Worm (Caenorhabditis elegans) whole organism, L1 larva: ENCODE data around the gene Y70C5A.4.

ENCODE experiments used
- C04F5.9 ChIP-seq: sonication (generic microtip); optimal IDR thresholded peaks from 2 replicates; lab custom pipeline; 2016; ENCODE audit warnings: missing genetic modification characterization, missing compliant biosample characterization
- C16A3.4 ChIP-seq: fragments of 150-350 bp; optimal IDR thresholded peaks from 2 replicates; lab custom pipeline; 2014; ENCODE audit warnings: missing biosample characterization, missing genetic modification characterization
- Y116A8C.19 ChIP-seq: sonication (generic microtip); optimal IDR thresholded peaks from 2 replicates; lab custom pipeline; 2016; ENCODE audit warnings: missing compliant biosample characterization, missing genetic modification characterization, borderline replicate concordance
- aha-1 ChIP-seq: fragments of 150-350 bp; optimal IDR thresholded peaks from 2 replicates; lab custom pipeline; 2014; ENCODE audit warnings: missing biosample characterization, missing genetic modification characterization
- alr-1 ChIP-seq: fragments of 200-800 bp; sonication (Bioruptor generic); optimal IDR thresholded peaks from 2 replicates; lab custom pipeline; 2018; ENCODE audit warnings: borderline replicate concordance, mild to moderate bottlenecking, missing genetic modification characterization, missing compliant biosample characterization
- aly-2 ChIP-seq: fragments of 150-350 bp; optimal IDR thresholded peaks from 2 replicates; lab custom pipeline; 2014; ENCODE audit warnings: missing biosample characterization, missing genetic modification characterization
- ama-1 ChIP-seq: fragments of 150-350 bp; optimal IDR thresholded peaks from 2 replicates; lab custom pipeline; 2014
- blmp-1 ChIP-seq: fragments of 150-350 bp; optimal IDR thresholded peaks from 2 replicates; lab custom pipeline; 2014; ENCODE audit warnings: missing biosample characterization, missing genetic modification characterization
- ceh-82 ChIP-seq, 3 experiments: fragments of 150-350 bp in 1 of 3; sonication (generic microtip) in 2 of 3; optimal IDR thresholded peaks; 2 replicates each; lab custom pipeline; 2014 to 2017; ENCODE audit warnings: missing biosample characterization in 3 of 3, missing genetic modification characterization in 3 of 3
- ceh-90 ChIP-seq: sonication (generic microtip); optimal IDR thresholded peaks from 2 replicates; lab custom pipeline; 2016; ENCODE audit warnings: missing genetic modification characterization, missing compliant biosample characterization
- ces-1 ChIP-seq: fragments of 150-350 bp; optimal IDR thresholded peaks from 2 replicates; lab custom pipeline; 2014; ENCODE audit warnings: missing biosample characterization, missing genetic modification reagents, missing genetic modification characterization
- dsc-1 ChIP-seq: sonication (generic microtip); optimal IDR thresholded peaks from 2 replicates; lab custom pipeline; 2016; ENCODE audit warnings: mild to moderate bottlenecking, missing genetic modification characterization, missing compliant biosample characterization
- efl-3 ChIP-seq: fragments of 200-800 bp; sonication (Bioruptor generic); optimal IDR thresholded peaks from 2 replicates; lab custom pipeline; 2018; ENCODE audit warnings: mild to moderate bottlenecking, missing genetic modification characterization, missing compliant biosample characterization
- egl-27 ChIP-seq, 2 experiments: fragments of 150-350 bp in 1 of 2; sonication (generic microtip); optimal IDR thresholded peaks; 3 replicates each; lab custom pipeline; 2017 to 2018; ENCODE audit warnings: missing biosample characterization in 2 of 2, missing genetic modification characterization in 2 of 2, missing genetic modification reagents in 2 of 2
- elt-3 ChIP-seq, 6 experiments: fragments of 150-350 bp in 1 of 6; sonication (generic microtip); optimal IDR thresholded peaks; 2 replicates each; lab custom pipeline; 2017 to 2018; ENCODE audit warnings: missing biosample characterization in 6 of 6, missing genetic modification characterization in 6 of 6, inconsistent platforms in 1 of 6
- ets-5 ChIP-seq: fragments of 200-800 bp; sonication (Bioruptor generic); IDR thresholded peaks from 2 replicates; pipeline ENCODE4 v1.3.6; 2022; ENCODE audit warnings: missing genetic modification characterization, missing compliant biosample characterization
- fkh-4 ChIP-seq: sonication (generic microtip); optimal IDR thresholded peaks from 2 replicates; lab custom pipeline; 2016; ENCODE audit warnings: missing compliant biosample characterization, missing genetic modification characterization, borderline replicate concordance
- fos-1 ChIP-seq: fragments of 150-350 bp; optimal IDR thresholded peaks from 2 replicates; lab custom pipeline; 2014; ENCODE audit warnings: missing biosample characterization, missing genetic modification characterization
- hlh-17 ChIP-seq: fragments of 200-800 bp; sonication (Bioruptor generic); optimal IDR thresholded peaks from 2 replicates; lab custom pipeline; 2018; ENCODE audit warnings: missing genetic modification characterization, mild to moderate bottlenecking, missing compliant biosample characterization, moderate library complexity, borderline replicate concordance
- hpl-2 ChIP-seq: fragments of 150-350 bp; optimal IDR thresholded peaks from 2 replicates; lab custom pipeline; 2014; ENCODE audit warnings: missing biosample characterization, missing genetic modification reagents, missing genetic modification characterization
- irx-1 ChIP-seq: sonication (generic microtip); optimal IDR thresholded peaks from 2 replicates; lab custom pipeline; 2016; ENCODE audit warnings: missing genetic modification characterization, missing compliant biosample characterization
- isw-1 ChIP-seq: fragments of 200-800 bp; sonication (Bioruptor generic); IDR thresholded peaks from 2 replicates; pipeline ENCODE4 v1.3.6; 2022; ENCODE audit warnings: missing genetic modification characterization, missing compliant biosample characterization
- jun-1 ChIP-seq: fragments of 150-350 bp; optimal IDR thresholded peaks from 2 replicates; lab custom pipeline; 2014; ENCODE audit warnings: missing biosample characterization, missing genetic modification reagents, missing genetic modification characterization
- lin-13 ChIP-seq: fragments of 150-350 bp; optimal IDR thresholded peaks from 2 replicates; lab custom pipeline; 2014; ENCODE audit warnings: missing biosample characterization, missing genetic modification reagents, missing genetic modification characterization
- lin-14 ChIP-seq: fragments of 200-800 bp; sonication (Bioruptor generic); optimal IDR thresholded peaks from 2 replicates; lab custom pipeline; 2018; ENCODE audit warnings: mild to moderate bottlenecking, missing genetic modification characterization, moderate library complexity, missing compliant biosample characterization
- lin-15B ChIP-seq: fragments of 150-350 bp; sonication (generic microtip); optimal IDR thresholded peaks from 3 replicates; lab custom pipeline; 2014; ENCODE audit warnings: missing biosample characterization, missing genetic modification characterization
- lir-3 ChIP-seq: sonication (generic microtip); optimal IDR thresholded peaks from 2 replicates; lab custom pipeline; 2016; ENCODE audit warnings: mild to moderate bottlenecking, missing genetic modification characterization, moderate library complexity, missing compliant biosample characterization; ENCODE audit not compliant: poor library complexity
- lsy-2 ChIP-seq, 2 experiments: fragments of 150-350 bp; optimal IDR thresholded peaks; 2 replicates each; lab custom pipeline; 2014; ENCODE audit warnings: missing biosample characterization in 2 of 2, missing genetic modification characterization in 2 of 2
- mab-9 ChIP-seq: fragments of 200-800 bp; sonication (Bioruptor generic); IDR thresholded peaks from 2 replicates; pipeline ENCODE4 v1.3.6; 2022; ENCODE audit warnings: missing genetic modification reagents, missing genetic modification characterization, missing compliant biosample characterization
- mep-1 ChIP-seq: fragments of 150-350 bp; optimal IDR thresholded peaks from 2 replicates; lab custom pipeline; 2014; ENCODE audit warnings: missing biosample characterization, missing genetic modification characterization
- nhr-11 ChIP-seq: fragments of 150-350 bp; optimal IDR thresholded peaks from 2 replicates; lab custom pipeline; 2014; ENCODE audit warnings: missing biosample characterization, missing genetic modification characterization
- nhr-19 ChIP-seq: fragments of 200-800 bp; sonication (Bioruptor generic); conservative IDR thresholded peaks from 2 replicates; pipeline ENCODE4 v1.3.6; 2022; ENCODE audit warnings: missing genetic modification characterization, missing compliant biosample characterization
- nhr-237 ChIP-seq: fragments of 150-350 bp; optimal IDR thresholded peaks from 2 replicates; lab custom pipeline; 2014; ENCODE audit warnings: missing biosample characterization, missing genetic modification characterization
- nhr-71 ChIP-seq: sonication (generic microtip); optimal IDR thresholded peaks from 2 replicates; lab custom pipeline; 2016; ENCODE audit warnings: mild to moderate bottlenecking, missing genetic modification characterization, moderate library complexity, missing compliant biosample characterization
- nhr-77 ChIP-seq: fragments of 150-350 bp; optimal IDR thresholded peaks from 2 replicates; lab custom pipeline; 2014; ENCODE audit warnings: missing biosample characterization, missing genetic modification characterization
- nhr-84 ChIP-seq: sonication (generic microtip); optimal IDR thresholded peaks from 2 replicates; lab custom pipeline; 2017; ENCODE audit warnings: missing biosample characterization, missing genetic modification characterization
- nhr-85 ChIP-seq: sonication (generic microtip); peaks from one replicate; lab custom pipeline; 2016; ENCODE audit warnings: missing genetic modification characterization, inconsistent platforms, missing compliant biosample characterization
- pag-3 ChIP-seq: sonication (generic microtip); optimal IDR thresholded peaks from 2 replicates; lab custom pipeline; 2017; ENCODE audit warnings: missing genetic modification characterization, mild to moderate bottlenecking, missing compliant biosample characterization, antibody characterized with exemption, borderline replicate concordance; ENCODE audit not compliant: insufficient read depth
- pqm-1 ChIP-seq: sonication (generic microtip); optimal IDR thresholded peaks from 3 replicates; lab custom pipeline; 2017; ENCODE audit warnings: missing biosample characterization, missing genetic modification characterization
- rnt-1 ChIP-seq: sonication (generic microtip); optimal IDR thresholded peaks from 2 replicates; lab custom pipeline; 2016; ENCODE audit warnings: mild to moderate bottlenecking, missing genetic modification characterization, moderate library complexity, missing compliant biosample characterization
- skn-1 ChIP-seq: fragments of 150-350 bp; optimal IDR thresholded peaks from 2 replicates; lab custom pipeline; 2014; ENCODE audit warnings: missing biosample characterization, missing genetic modification characterization
- snpc-4 ChIP-seq: fragments of 150-350 bp; optimal IDR thresholded peaks from 2 replicates; lab custom pipeline; 2014; ENCODE audit warnings: missing biosample characterization, missing genetic modification characterization
- snu-23 ChIP-seq: sonication (generic microtip); optimal IDR thresholded peaks from 2 replicates; lab custom pipeline; 2016; ENCODE audit warnings: missing genetic modification characterization, missing compliant biosample characterization
- unc-130 ChIP-seq: fragments of 150-350 bp; optimal IDR thresholded peaks from 2 replicates; lab custom pipeline; 2017; ENCODE audit warnings: missing biosample characterization, missing genetic modification characterization, inconsistent platforms
- unc-30 ChIP-seq: sonication (generic microtip); optimal IDR thresholded peaks from 2 replicates; lab custom pipeline; 2017; ENCODE audit warnings: missing biosample characterization, missing genetic modification characterization
- unc-86 ChIP-seq: sonication (generic microtip); optimal IDR thresholded peaks from 2 replicates; lab custom pipeline; 2016; ENCODE audit warnings: missing genetic modification characterization, missing compliant biosample characterization
- unc-98 ChIP-seq: fragments of 200-800 bp; sonication (Bioruptor generic); IDR thresholded peaks from 2 replicates; pipeline ENCODE4 v1.3.6; 2022; ENCODE audit warnings: missing genetic modification characterization, missing compliant biosample characterization
- vab-15 ChIP-seq: sonication (generic microtip); optimal IDR thresholded peaks from 2 replicates; lab custom pipeline; 2017; ENCODE audit warnings: missing genotype, mild to moderate bottlenecking, missing genetic modification characterization, missing compliant biosample characterization
- zag-1 ChIP-seq: fragments of 150-350 bp; optimal IDR thresholded peaks from 2 replicates; lab custom pipeline; 2014; ENCODE audit warnings: missing biosample characterization, missing genetic modification characterization
- zip-4 ChIP-seq: fragments of 200-800 bp; sonication (Bioruptor generic); optimal IDR thresholded peaks from 2 replicates; lab custom pipeline; 2018; ENCODE audit warnings: mild to moderate bottlenecking, missing genetic modification characterization, moderate library complexity, missing compliant biosample characterization
- ztf-4 ChIP-seq: fragments of 150-350 bp; optimal IDR thresholded peaks from 2 replicates; lab custom pipeline; 2014; ENCODE audit warnings: missing biosample characterization, missing genetic modification characterization

Y70C5A.4 gene

DNA sequence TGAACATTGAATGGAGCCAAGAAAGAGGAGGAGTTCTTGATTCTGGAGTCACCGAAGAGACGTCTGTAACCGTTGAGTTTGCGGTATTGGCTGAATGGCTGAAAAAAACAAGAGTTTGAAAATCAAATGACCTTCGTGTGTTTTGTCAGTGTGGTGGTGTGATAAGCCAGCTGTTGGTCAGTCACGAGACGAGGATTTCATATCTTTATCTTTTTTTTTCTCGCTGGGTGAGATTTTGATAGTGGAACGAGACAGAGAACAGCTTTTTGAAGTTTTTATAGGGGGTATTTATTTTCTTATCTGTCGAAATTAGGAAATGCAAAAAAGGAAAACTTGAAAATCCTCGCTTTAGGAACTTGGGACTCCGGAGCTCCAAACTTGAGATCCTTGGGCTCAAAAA, 23.0 kb upstream of the Y70C5A.4 start:
- peak; percentile 24 for TF ChIP-seq blmp-1 (tag; lab: Kevin White, UChicago)
- peak; percentile 68 for TF ChIP-seq rnt-1
- TF ChIP-seq lin-14, result peak; percentile 41
- no peak for TF ChIP-seq nhr-77 (tag; lab: Kevin White, UChicago)
- TF ChIP-seq nhr-71 (tag; lab: Kevin White, UChicago), result peak; percentile 60
- no peak for TF ChIP-seq zip-4
- no peak for TF ChIP-seq zag-1
- TF ChIP-seq fos-1 (tag; lab: Kevin White, UChicago), result no peak
- TF ChIP-seq lir-3, result peak; percentile 12
- TF ChIP-seq lsy-2 (tag; optimal IDR thresholded peaks at IDR 0.05; lab: Kevin White, UChicago), result peak; percentile 16
- TF ChIP-seq nhr-237, result no peak
- peak; percentile 48 for TF ChIP-seq nhr-19 (GFP tag; lab: Robert Waterston, UW)
- TF ChIP-seq lin-13, result no peak
- TF ChIP-seq snpc-4 (tag; lab: Kevin White, UChicago), result no peak
- peak; percentile 30 for TF ChIP-seq snu-23 (GFP tag; lab: Kevin White, UChicago)
- peak in 1 of 6 experiments; percentile 47 for TF ChIP-seq elt-3 (tag; optimal IDR thresholded peaks at IDR 0.05; lab: Kevin White, UChicago)
- TF ChIP-seq aly-2, result no peak

DNA sequence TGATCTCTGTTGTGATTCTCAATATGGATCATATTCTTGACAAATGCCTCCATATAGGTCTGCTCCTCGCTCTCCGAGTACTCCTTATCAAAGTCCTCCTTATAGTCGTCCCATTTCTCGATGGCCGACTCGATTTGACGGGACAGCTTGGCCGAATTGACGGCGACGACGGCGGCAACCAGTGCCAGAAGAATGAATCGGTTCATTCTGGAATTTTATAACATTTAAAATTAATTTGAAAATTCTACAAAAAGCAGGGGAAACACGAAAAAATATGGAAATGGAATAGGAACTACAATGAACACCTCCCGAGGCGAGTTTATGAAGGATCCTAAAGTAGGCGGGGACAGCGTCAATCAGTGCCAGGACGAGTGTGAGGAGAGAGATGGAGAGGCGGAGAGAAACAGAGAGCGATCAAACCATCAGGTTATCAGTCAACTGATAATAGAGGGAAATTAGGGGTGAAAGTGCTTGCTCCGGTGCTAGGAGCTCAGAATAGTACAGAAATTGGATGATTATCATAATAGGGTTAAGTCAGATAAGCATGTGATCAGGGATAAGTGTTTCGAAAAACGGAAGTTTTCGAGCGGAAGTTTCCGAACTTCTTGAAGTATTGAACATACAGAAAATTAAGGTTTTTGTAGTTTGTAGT, 22.3 kb upstream of the Y70C5A.4 start, which contains the start of gene cpl-1:
TSS of gene cpl-1 (minus strand) at position 207 of the 652 bp plus-strand sequence.
- no peak for TF ChIP-seq nhr-11
- no peak for TF ChIP-seq ets-5 (GFP tag; lab: Robert Waterston, UW)
- TF ChIP-seq ceh-90 (tag; lab: Kevin White, UChicago), result no peak
- no peak for TF ChIP-seq mab-9
- TF ChIP-seq lin-15B (tag; lab: Kevin White, UChicago), result no peak
- TF ChIP-seq aha-1, result no peak
- no peak for TF ChIP-seq Y116A8C.19 (tag; lab: Kevin White, UChicago)
- TF ChIP-seq irx-1 (tag; lab: Kevin White, UChicago), result no peak
- TF ChIP-seq C16A3.4 (tag; lab: Kevin White, UChicago), result no peak
- TF ChIP-seq egl-27 (tag; optimal IDR thresholded peaks at IDR 0.05; lab: Kevin White, UChicago), result no peak
- TF ChIP-seq dsc-1 (tag; lab: Kevin White, UChicago), result no peak
- TF ChIP-seq nhr-71 (tag; lab: Kevin White, UChicago), result peak; percentile 45
- no peak for TF ChIP-seq vab-15 (tag; lab: Kevin White, UChicago)
- TF ChIP-seq alr-1 (tag; lab: Kevin White, UChicago), result no peak
- TF ChIP-seq hlh-17 (GFP tag; lab: Kevin White, UChicago), result no peak
- no peak for TF ChIP-seq efl-3 (GFP tag; lab: Kevin White, UChicago)
- peak; percentile 18 for TF ChIP-seq jun-1 (tag; lab: Kevin White, UChicago)
- TF ChIP-seq unc-86 (tag; lab: Kevin White, UChicago), result no peak
- no peak for TF ChIP-seq C04F5.9 (tag; lab: Kevin White, UChicago)
- TF ChIP-seq unc-98 (GFP tag; lab: Robert Waterston, UW), result no peak
- TF ChIP-seq rnt-1, result peak; percentile 37
- no peak for TF ChIP-seq fkh-4 (tag; lab: Kevin White, UChicago)
- TF ChIP-seq ceh-82 (tag; optimal IDR thresholded peaks at IDR 0.05; lab: Kevin White, UChicago), result no peak
- TF ChIP-seq nhr-84, result no peak
- peak; percentile 16; the same call in 1 of the 2 replicates for TF ChIP-seq nhr-19 (GFP tag; lab: Robert Waterston, UW)
- TF ChIP-seq snu-23 (GFP tag; lab: Kevin White, UChicago), result peak; percentile 6
- TF ChIP-seq mep-1, result no peak
- no peak for TF ChIP-seq unc-130 (tag; lab: Kevin White, UChicago)
- TF ChIP-seq unc-30, result no peak
- no peak for TF ChIP-seq ztf-4 (tag; lab: Kevin White, UChicago)
- TF ChIP-seq blmp-1 (tag; lab: Kevin White, UChicago), result peak; percentile 4
- no peak for TF ChIP-seq isw-1 (GFP tag; lab: Robert Waterston, UW)
- no peak for TF ChIP-seq skn-1 (tag; lab: Kevin White, UChicago)
- TF ChIP-seq fos-1 (tag; lab: Kevin White, UChicago), result no peak
- peak; percentile 88 for TF ChIP-seq ama-1 (lab: Kevin White, UChicago)
- no peak for TF ChIP-seq ces-1 (GFP tag; lab: Kevin White, UChicago)
- no peak for TF ChIP-seq nhr-85 (tag; lab: Kevin White, UChicago)
- no peak for TF ChIP-seq hpl-2 (GFP tag; lab: Kevin White, UChicago)
- TF ChIP-seq pag-3 (tag; lab: Kevin White, UChicago), result no peak
- TF ChIP-seq pqm-1, result no peak
- TF ChIP-seq nhr-77 (tag; lab: Kevin White, UChicago), result no peak
- no peak for TF ChIP-seq snpc-4 (tag; lab: Kevin White, UChicago)
